Fruit fly (Drosophila melanogaster) whole organism, embryonic: Measurements from ENCODE around the gene RpS15Aa.

Experiments used
- CG12219 ChIP-seq: fragments of 200-800 bp; sonication (Bioruptor generic); optimal IDR thresholded peaks from 3 replicates; lab custom pipeline; 2018; ENCODE audit warnings: missing biosample characterization, mild to moderate bottlenecking, missing genetic modification characterization
- CG4404 ChIP-seq: fragments of 200-800 bp; sonication (Bioruptor generic); IDR thresholded peaks from 2 replicates; pipeline ENCODE4 v1.3.6; 2022; ENCODE audit warnings: missing biosample characterization, missing genetic modification characterization
- CG6175 ChIP-seq: fragments of 200-800 bp; sonication (Bioruptor generic); IDR thresholded peaks from 3 replicates; pipeline ENCODE4 v1.3.6; 2022; ENCODE audit warnings: missing biosample characterization, missing genetic modification characterization
- CG8388 ChIP-seq: fragments of 200-800 bp; sonication (Bioruptor generic); optimal IDR thresholded peaks from 2 replicates; lab custom pipeline; 2019; ENCODE audit warnings: missing biosample characterization, mild to moderate bottlenecking, missing genetic modification characterization, moderate library complexity
- Dfd ChIP-seq, 2 experiments: fragments of >200 bp; optimal IDR thresholded peaks; 2 replicates each; lab custom pipeline; 2017; ENCODE audit warnings: missing biosample characterization in 2 of 2, missing genetic modification characterization in 2 of 2
- E2f2 ChIP-seq: fragments of 200-800 bp; sonication (Bioruptor generic); IDR thresholded peaks from 2 replicates; pipeline ENCODE4 v1.3.6; 2022; ENCODE audit warnings: missing biosample characterization, missing genetic modification characterization
- Hsf ChIP-seq: fragments of 200-800 bp; sonication (Bioruptor generic); optimal IDR thresholded peaks from 3 replicates; lab custom pipeline; 2016; ENCODE audit warnings: missing biosample characterization, missing genetic modification characterization
- ato ChIP-seq: fragments of 200-800 bp; sonication (Bioruptor generic); IDR thresholded peaks from 2 replicates; pipeline ENCODE4 v1.3.6; 2022; ENCODE audit warnings: missing biosample characterization, missing genetic modification characterization; ENCODE audit not compliant: partially characterized antibody
- dimm ChIP-seq: fragments of 200-800 bp; sonication (Bioruptor generic); IDR thresholded peaks from 2 replicates; pipeline ENCODE4 v1.3.6; 2022; ENCODE audit warnings: missing biosample characterization, missing genetic modification characterization
- fd96Cb ChIP-seq: fragments of 200-800 bp; sonication (Bioruptor generic); optimal IDR thresholded peaks from 2 replicates; lab custom pipeline; 2018; ENCODE audit warnings: missing biosample characterization, mild to moderate bottlenecking, missing genetic modification characterization, moderate library complexity
- ftz-f1 ChIP-seq: fragments of 200-800 bp; sonication (Bioruptor generic); optimal IDR thresholded peaks from 2 replicates; lab custom pipeline; 2016; ENCODE audit warnings: missing biosample characterization, missing genetic modification characterization

DNA sequence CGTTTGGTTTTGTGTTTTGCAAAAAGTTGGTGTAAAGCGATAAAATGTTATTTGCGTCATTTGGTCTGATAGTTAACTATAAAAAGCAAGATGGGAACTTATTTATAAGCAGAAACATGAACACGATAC lies 34.1 kb downstream of the RpS15Aa start, which contains the start of gene IP3K2:
- TF ChIP-seq E2f2 (GFP tag; lab: Robert Waterston, UW) (no peak), dimm (GFP tag; lab: Robert Waterston, UW) (no peak), CG12219 (no peak), Dfd (GFP tag; optimal IDR thresholded peaks at IDR 0.05; lab: Kevin White, UChicago) (no peak), fd96Cb (tag; lab: Kevin White, UChicago) (no peak), ato (GFP tag; lab: Robert Waterston, UW) (no peak), CG8388 (no peak), CG4404 (GFP tag; lab: Robert Waterston, UW) (no peak), CG6175 (GFP tag; lab: Robert Waterston, UW) (no peak), Hsf (no peak), ftz-f1 (GFP tag; lab: Kevin White, UChicago) (no peak)
